Worm (Caenorhabditis elegans): Measurements from ENCODE around the gene gen-1.

ce11 chrIII:6256675-6257074, 8.7 kb upstream of the gen-1 start, which contains the start of gene srg-9:
- TF ChIP-seq tra-4 (tag; optimal IDR thresholded peaks at IDR 0.05): no peak
- TF ChIP-seq ama-1 (optimal IDR thresholded peaks at IDR 0.05): no peak
- TF ChIP-seq ceh-13 (GFP tag; optimal IDR thresholded peaks at IDR 0.05): no peak
- no peak for TF ChIP-seq sea-1 (GFP tag; conservative IDR thresholded peaks at IDR 0.05)
- no peak for TF ChIP-seq aly-1 (tag; optimal IDR thresholded peaks at IDR 0.05)
- no peak for TF ChIP-seq tbx-37 (GFP tag; conservative IDR thresholded peaks at IDR 0.05)
- no peak for TF ChIP-seq tbx-11 (GFP tag; IDR thresholded peaks at IDR 0.05)
- no peak for TF ChIP-seq hmg-4 (GFP tag; optimal IDR thresholded peaks at IDR 0.05)
- TF ChIP-seq flt-1 (GFP tag; IDR thresholded peaks at IDR 0.05): no peak
- no peak for TF ChIP-seq F13C5.2 (tag; optimal IDR thresholded peaks at IDR 0.05)
- no peak for TF ChIP-seq hnd-1 (tag; optimal IDR thresholded peaks at IDR 0.05)

Data from whole organism, early embryonic.